Worm (Caenorhabditis elegans) whole organism, L1 larva: ENCODE measurements around the gene pes-5.

Source experiments
- Y116A8C.19 ChIP-seq: sonication (generic microtip); optimal IDR thresholded peaks from 2 replicates; lab custom pipeline; 2016; ENCODE audit warnings: missing compliant biosample characterization, missing genetic modification characterization, borderline replicate concordance
- alr-1 ChIP-seq: fragments of 200-800 bp; sonication (Bioruptor generic); optimal IDR thresholded peaks from 2 replicates; lab custom pipeline; 2018; ENCODE audit warnings: borderline replicate concordance, mild to moderate bottlenecking, missing genetic modification characterization, missing compliant biosample characterization
- ama-1 ChIP-seq: fragments of 150-350 bp; optimal IDR thresholded peaks from 2 replicates; lab custom pipeline; 2014
- blmp-1 ChIP-seq: fragments of 150-350 bp; optimal IDR thresholded peaks from 2 replicates; lab custom pipeline; 2014; ENCODE audit warnings: missing biosample characterization, missing genetic modification characterization
- ceh-63 ChIP-seq: fragments of 200-800 bp; sonication (Bioruptor generic); optimal IDR thresholded peaks from 2 replicates; lab custom pipeline; 2018; ENCODE audit warnings: mild to moderate bottlenecking, missing genetic modification characterization, missing compliant biosample characterization
- ceh-82 ChIP-seq, 3 experiments: fragments of 150-350 bp in 1 of 3; sonication (generic microtip) in 2 of 3; optimal IDR thresholded peaks; 2 replicates each; lab custom pipeline; 2014 to 2017; ENCODE audit warnings: missing biosample characterization in 3 of 3, missing genetic modification characterization in 3 of 3
- ceh-90 ChIP-seq: sonication (generic microtip); optimal IDR thresholded peaks from 2 replicates; lab custom pipeline; 2016; ENCODE audit warnings: missing genetic modification characterization, missing compliant biosample characterization
- dsc-1 ChIP-seq: sonication (generic microtip); optimal IDR thresholded peaks from 2 replicates; lab custom pipeline; 2016; ENCODE audit warnings: mild to moderate bottlenecking, missing genetic modification characterization, missing compliant biosample characterization
- egl-27 ChIP-seq, 2 experiments: fragments of 150-350 bp in 1 of 2; sonication (generic microtip); optimal IDR thresholded peaks; 3 replicates each; lab custom pipeline; 2017 to 2018; ENCODE audit warnings: missing biosample characterization in 2 of 2, missing genetic modification characterization in 2 of 2, missing genetic modification reagents in 2 of 2
- elt-3 ChIP-seq, 6 experiments: fragments of 150-350 bp in 1 of 6; sonication (generic microtip); optimal IDR thresholded peaks; 2 replicates each; lab custom pipeline; 2017 to 2018; ENCODE audit warnings: missing biosample characterization in 6 of 6, missing genetic modification characterization in 6 of 6, inconsistent platforms in 1 of 6
- ets-5 ChIP-seq: fragments of 200-800 bp; sonication (Bioruptor generic); IDR thresholded peaks from 2 replicates; pipeline ENCODE4 v1.3.6; 2022; ENCODE audit warnings: missing genetic modification characterization, missing compliant biosample characterization
- fkh-10 ChIP-seq: sonication (generic microtip); optimal IDR thresholded peaks from 2 replicates; lab custom pipeline; 2017; ENCODE audit warnings: missing biosample characterization, missing genetic modification reagents, missing genetic modification characterization
- grh-1 ChIP-seq: fragments of 200-800 bp; sonication (Bioruptor generic); IDR thresholded peaks from 2 replicates; pipeline ENCODE4 v1.3.6; 2022; ENCODE audit warnings: missing genetic modification reagents, missing genetic modification characterization, missing compliant biosample characterization
- hpl-2 ChIP-seq: fragments of 150-350 bp; optimal IDR thresholded peaks from 2 replicates; lab custom pipeline; 2014; ENCODE audit warnings: missing biosample characterization, missing genetic modification reagents, missing genetic modification characterization
- irx-1 ChIP-seq: sonication (generic microtip); optimal IDR thresholded peaks from 2 replicates; lab custom pipeline; 2016; ENCODE audit warnings: missing genetic modification characterization, missing compliant biosample characterization
- isw-1 ChIP-seq: fragments of 200-800 bp; sonication (Bioruptor generic); IDR thresholded peaks from 2 replicates; pipeline ENCODE4 v1.3.6; 2022; ENCODE audit warnings: missing genetic modification characterization, missing compliant biosample characterization
- lin-13 ChIP-seq: fragments of 150-350 bp; optimal IDR thresholded peaks from 2 replicates; lab custom pipeline; 2014; ENCODE audit warnings: missing biosample characterization, missing genetic modification reagents, missing genetic modification characterization
- lin-14 ChIP-seq: fragments of 200-800 bp; sonication (Bioruptor generic); optimal IDR thresholded peaks from 2 replicates; lab custom pipeline; 2018; ENCODE audit warnings: mild to moderate bottlenecking, missing genetic modification characterization, moderate library complexity, missing compliant biosample characterization
- lin-15B ChIP-seq: fragments of 150-350 bp; sonication (generic microtip); optimal IDR thresholded peaks from 3 replicates; lab custom pipeline; 2014; ENCODE audit warnings: missing biosample characterization, missing genetic modification characterization
- lin-35 ChIP-seq, 2 experiments: fragments of 150-350 bp; optimal IDR thresholded peaks; 2 replicates each; lab custom pipeline; 2014; ENCODE audit warnings: missing biosample characterization in 2 of 2, missing genetic modification characterization in 2 of 2, missing genetic modification reagents in 2 of 2
- lin-39 ChIP-seq: fragments of 150-350 bp; optimal IDR thresholded peaks from 2 replicates; lab custom pipeline; 2014; ENCODE audit warnings: missing biosample characterization, missing genetic modification reagents, missing genetic modification characterization
- mab-9 ChIP-seq: fragments of 200-800 bp; sonication (Bioruptor generic); IDR thresholded peaks from 2 replicates; pipeline ENCODE4 v1.3.6; 2022; ENCODE audit warnings: missing genetic modification reagents, missing genetic modification characterization, missing compliant biosample characterization
- nhr-12 ChIP-seq: sonication (generic microtip); optimal IDR thresholded peaks from 2 replicates; lab custom pipeline; 2017; ENCODE audit warnings: missing biosample characterization, missing genetic modification characterization
- nhr-19 ChIP-seq: fragments of 200-800 bp; sonication (Bioruptor generic); conservative IDR thresholded peaks from 2 replicates; pipeline ENCODE4 v1.3.6; 2022; ENCODE audit warnings: missing genetic modification characterization, missing compliant biosample characterization
- nhr-20 ChIP-seq: sonication (generic microtip); optimal IDR thresholded peaks from 2 replicates; lab custom pipeline; 2016; ENCODE audit warnings: mild to moderate bottlenecking, missing genetic modification characterization, missing compliant biosample characterization
- nhr-237 ChIP-seq: fragments of 150-350 bp; optimal IDR thresholded peaks from 2 replicates; lab custom pipeline; 2014; ENCODE audit warnings: missing biosample characterization, missing genetic modification characterization
- nhr-47 ChIP-seq: sonication (generic microtip); optimal IDR thresholded peaks from 2 replicates; lab custom pipeline; 2016; ENCODE audit warnings: mild to moderate bottlenecking, missing genetic modification characterization, moderate library complexity, missing compliant biosample characterization
- nhr-71 ChIP-seq: sonication (generic microtip); optimal IDR thresholded peaks from 2 replicates; lab custom pipeline; 2016; ENCODE audit warnings: mild to moderate bottlenecking, missing genetic modification characterization, moderate library complexity, missing compliant biosample characterization
- nhr-76 ChIP-seq: sonication (generic microtip); optimal IDR thresholded peaks from 2 replicates; lab custom pipeline; 2017; ENCODE audit warnings: missing biosample characterization, missing genetic modification characterization
- nhr-77 ChIP-seq: fragments of 150-350 bp; optimal IDR thresholded peaks from 2 replicates; lab custom pipeline; 2014; ENCODE audit warnings: missing biosample characterization, missing genetic modification characterization
- nhr-85 ChIP-seq: sonication (generic microtip); peaks from one replicate; lab custom pipeline; 2016; ENCODE audit warnings: missing genetic modification characterization, inconsistent platforms, missing compliant biosample characterization
- nhr-90 ChIP-seq: sonication (generic microtip); optimal IDR thresholded peaks from 2 replicates; lab custom pipeline; 2016; ENCODE audit warnings: mild to moderate bottlenecking, missing genetic modification characterization, missing compliant biosample characterization; ENCODE audit not compliant: poor library complexity
- pax-3 ChIP-seq: fragments of 200-800 bp; sonication (Bioruptor generic); optimal IDR thresholded peaks from 2 replicates; lab custom pipeline; 2018; ENCODE audit warnings: mild to moderate bottlenecking, missing genetic modification characterization, moderate library complexity, missing compliant biosample characterization
- rnt-1 ChIP-seq: sonication (generic microtip); optimal IDR thresholded peaks from 2 replicates; lab custom pipeline; 2016; ENCODE audit warnings: mild to moderate bottlenecking, missing genetic modification characterization, moderate library complexity, missing compliant biosample characterization
- skn-1 ChIP-seq: fragments of 150-350 bp; optimal IDR thresholded peaks from 2 replicates; lab custom pipeline; 2014; ENCODE audit warnings: missing biosample characterization, missing genetic modification characterization
- snpc-4 ChIP-seq: fragments of 150-350 bp; optimal IDR thresholded peaks from 2 replicates; lab custom pipeline; 2014; ENCODE audit warnings: missing biosample characterization, missing genetic modification characterization
- snu-23 ChIP-seq: sonication (generic microtip); optimal IDR thresholded peaks from 2 replicates; lab custom pipeline; 2016; ENCODE audit warnings: missing genetic modification characterization, missing compliant biosample characterization
- sox-4 ChIP-seq: sonication (generic microtip); optimal IDR thresholded peaks from 2 replicates; lab custom pipeline; 2016; ENCODE audit warnings: missing genetic modification characterization, missing compliant biosample characterization
- sup-37 ChIP-seq: fragments of 200-800 bp; sonication (Bioruptor generic); optimal IDR thresholded peaks from 2 replicates; lab custom pipeline; 2018; ENCODE audit warnings: mild to moderate bottlenecking, missing genetic modification characterization, missing compliant biosample characterization
- swsn-7 ChIP-seq: sonication (generic microtip); optimal IDR thresholded peaks from 2 replicates; lab custom pipeline; 2016; ENCODE audit warnings: missing genetic modification characterization, missing compliant biosample characterization
- tbx-2 ChIP-seq: sonication (generic microtip); optimal IDR thresholded peaks from 2 replicates; lab custom pipeline; 2016; ENCODE audit warnings: missing genetic modification characterization, missing compliant biosample characterization
- unc-130 ChIP-seq: fragments of 150-350 bp; optimal IDR thresholded peaks from 2 replicates; lab custom pipeline; 2017; ENCODE audit warnings: missing biosample characterization, missing genetic modification characterization, inconsistent platforms
- unc-62 ChIP-seq: fragments of 150-350 bp; optimal IDR thresholded peaks from 2 replicates; lab custom pipeline; 2014; ENCODE audit warnings: missing biosample characterization, missing genetic modification reagents, missing genetic modification characterization
- unc-98 ChIP-seq: fragments of 200-800 bp; sonication (Bioruptor generic); IDR thresholded peaks from 2 replicates; pipeline ENCODE4 v1.3.6; 2022; ENCODE audit warnings: missing genetic modification characterization, missing compliant biosample characterization
- vab-15 ChIP-seq: sonication (generic microtip); optimal IDR thresholded peaks from 2 replicates; lab custom pipeline; 2017; ENCODE audit warnings: missing genotype, mild to moderate bottlenecking, missing genetic modification characterization, missing compliant biosample characterization

Gene pes-5

ce11 chrII:11844072-11844471 is 14.3 kb upstream of the pes-5 start:
- TF ChIP-seq ceh-90 (no peak), nhr-237 (tag; lab: Kevin White, UChicago) (no peak), vab-15 (no peak), unc-98 (GFP tag; lab: Robert Waterston, UW) (no peak), ets-5 (GFP tag; lab: Robert Waterston, UW) (no peak), elt-3 (tag; optimal IDR thresholded peaks at IDR 0.05; lab: Kevin White, UChicago) (no peak), fkh-10 (GFP tag; lab: Kevin White, UChicago) (no peak), isw-1 (GFP tag; lab: Robert Waterston, UW) (no peak), tbx-2 (tag; lab: Kevin White, UChicago) (no peak), skn-1 (tag; lab: Kevin White, UChicago) (no peak), swsn-7 (no peak), rnt-1 (tag; lab: Kevin White, UChicago) (no peak), lin-35 (GFP tag; optimal IDR thresholded peaks at IDR 0.05; lab: Kevin White, UChicago) (no peak), sup-37 (GFP tag; lab: Kevin White, UChicago) (no peak), ama-1 (lab: Kevin White, UChicago) (no peak)

DNA sequence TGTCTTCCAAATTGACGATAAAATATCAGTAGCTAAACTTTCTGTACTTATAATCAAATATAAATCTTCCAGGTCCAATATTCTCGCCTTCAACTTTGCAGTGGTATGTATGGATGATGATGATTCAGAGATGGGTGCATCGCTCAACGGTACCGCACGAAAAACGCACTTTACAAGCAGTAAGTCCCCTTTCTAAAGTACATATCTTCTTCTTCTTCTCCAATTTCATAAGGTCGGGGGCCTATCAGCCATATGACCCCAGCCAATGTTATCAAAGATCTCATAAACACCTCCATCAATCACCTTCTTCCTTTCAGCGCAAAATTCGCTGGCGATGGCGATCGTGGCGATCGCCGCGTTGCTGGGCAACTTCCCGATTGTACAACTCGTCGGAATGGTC is 13.6 kb upstream of the pes-5 start:
- peak; percentile 46 for TF ChIP-seq blmp-1 (tag; lab: Kevin White, UChicago)
- peak; percentile 69 for TF ChIP-seq nhr-85
- TF ChIP-seq alr-1 (tag; lab: Kevin White, UChicago), result no peak
- peak; percentile 7 for TF ChIP-seq nhr-71

DNA sequence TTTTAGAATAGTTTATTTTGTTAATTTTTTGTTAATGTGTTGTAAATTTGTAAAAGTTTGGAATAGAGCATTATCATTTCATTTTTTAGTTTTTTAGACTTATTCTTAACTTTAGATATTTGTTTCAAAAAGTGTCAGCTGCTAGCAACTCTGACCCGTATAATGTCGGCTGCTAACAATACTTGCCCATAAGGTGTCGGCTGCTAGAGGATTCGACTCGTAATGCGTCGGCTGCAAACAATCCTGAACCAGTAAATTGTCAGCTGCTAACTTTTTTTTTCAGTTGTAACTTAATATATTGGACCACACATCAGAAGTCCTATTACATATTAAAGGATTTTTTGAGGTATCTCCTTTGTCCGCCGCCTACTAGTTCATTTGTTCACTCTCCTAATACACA is 12.9 kb upstream of the pes-5 start:
- TF ChIP-seq hpl-2, result no peak
- TF ChIP-seq snpc-4 (tag; lab: Kevin White, UChicago), result peak; percentile 27

ce11 chrII:11842317-11842716 is 12.5 kb upstream of the pes-5 start, which contains the start of gene T27D12.1:
TSS of gene T27D12.1 (plus strand) at chrII:11842617.
- TF ChIP-seq ets-5 (GFP tag; lab: Robert Waterston, UW), result no peak
- TF ChIP-seq nhr-237 (tag; lab: Kevin White, UChicago), result no peak
- TF ChIP-seq irx-1 (tag; lab: Kevin White, UChicago), result no peak
- TF ChIP-seq nhr-20 (tag; lab: Kevin White, UChicago), result no peak
- no peak for TF ChIP-seq vab-15
- no peak for TF ChIP-seq ceh-90
- no peak for TF ChIP-seq alr-1 (tag; lab: Kevin White, UChicago)
- TF ChIP-seq mab-9 (GFP tag; lab: Robert Waterston, UW), result no peak
- no peak for TF ChIP-seq egl-27 (tag; optimal IDR thresholded peaks at IDR 0.05; lab: Kevin White, UChicago)

ce11 chrII:11841653-11842052 is 11.8 kb upstream of the pes-5 start:
- TF ChIP-seq dsc-1 (tag; lab: Kevin White, UChicago) (no peak), unc-130 (tag; lab: Kevin White, UChicago) (no peak), snu-23 (GFP tag; lab: Kevin White, UChicago) (peak; percentile 35), lin-14 (GFP tag; lab: Kevin White, UChicago) (peak; percentile 35), lin-13 (no peak), snpc-4 (tag; lab: Kevin White, UChicago) (peak; percentile 80), lin-15B (tag; lab: Kevin White, UChicago) (no peak), nhr-77 (tag; lab: Kevin White, UChicago) (no peak), nhr-20 (tag; lab: Kevin White, UChicago) (peak; percentile 50), sox-4 (tag; lab: Kevin White, UChicago) (no peak), ama-1 (lab: Kevin White, UChicago) (no peak), nhr-12 (tag; lab: Kevin White, UChicago) (no peak), nhr-71 (peak; percentile 57), unc-62 (no peak), nhr-90 (peak; percentile 59), Y116A8C.19 (tag; lab: Kevin White, UChicago) (no peak), rnt-1 (tag; lab: Kevin White, UChicago) (no peak), nhr-76 (tag; lab: Kevin White, UChicago) (no peak), nhr-47 (tag; lab: Kevin White, UChicago) (peak; percentile 40), nhr-19 (0 out of 2 replicates have a peak, but pooled peaks have one; percentile 21), pax-3 (tag; lab: Kevin White, UChicago) (no peak), grh-1 (GFP tag; lab: Robert Waterston, UW) (0 out of 2 replicates have a peak, but pooled peaks have one; percentile 14), hpl-2 (no peak), ceh-82 (tag; optimal IDR thresholded peaks at IDR 0.05; lab: Kevin White, UChicago) (no peak), isw-1 (GFP tag; lab: Robert Waterston, UW) (no peak), ceh-63 (no peak), lin-39 (tag; lab: Kevin White, UChicago) (no peak)
